Worm (Caenorhabditis elegans) whole organism, young adult: ENCODE data around the gene pqn-53.
A peak's percentile ranks its signal among the peaks of the same experiment; 100 is the strongest.

Experiments used
- B0336.3 ChIP-seq: fragments of 200-800 bp; sonication (Bioruptor generic); IDR thresholded peaks from 2 replicates; pipeline ENCODE4 v1.3.6; 2022; ENCODE audit warnings: missing genetic modification characterization, missing compliant biosample characterization
- C06A6.2 ChIP-seq: fragments of 200-800 bp; sonication (Bioruptor generic); conservative IDR thresholded peaks from 2 replicates; pipeline ENCODE4 v1.3.6; 2022; ENCODE audit warnings: missing genetic modification characterization, missing compliant biosample characterization
- F49E8.2 ChIP-seq: sonication (generic microtip); optimal IDR thresholded peaks from 3 replicates; lab custom pipeline; 2017; ENCODE audit warnings: missing genetic modification characterization, mild to moderate bottlenecking, missing compliant biosample characterization, antibody characterized with exemption, moderate library complexity; ENCODE audit not compliant: insufficient read depth
- K12H6.12 ChIP-seq: fragments of 200-800 bp; sonication (Bioruptor generic); optimal IDR thresholded peaks from 2 replicates; lab custom pipeline; 2018; ENCODE audit warnings: mild to moderate bottlenecking, missing genetic modification characterization, missing compliant biosample characterization
- T07F8.4 ChIP-seq: sonication (generic microtip); optimal IDR thresholded peaks from 2 replicates; lab custom pipeline; 2016; ENCODE audit warnings: mild to moderate bottlenecking, missing genetic modification characterization, moderate library complexity, missing compliant biosample characterization
- T26A5.8 ChIP-seq: sonication (generic microtip); optimal IDR thresholded peaks from 2 replicates; lab custom pipeline; 2016; ENCODE audit warnings: missing genetic modification characterization, missing compliant biosample characterization
- ZK185.1 ChIP-seq: sonication (generic microtip); optimal IDR thresholded peaks from 2 replicates; lab custom pipeline; 2016; ENCODE audit warnings: mild to moderate bottlenecking, missing genetic modification characterization, missing compliant biosample characterization; ENCODE audit not compliant: poor library complexity, severe bottlenecking
- attf-5 ChIP-seq: fragments of 200-800 bp; sonication (Bioruptor generic); optimal IDR thresholded peaks from 2 replicates; lab custom pipeline; 2018; ENCODE audit warnings: mild to moderate bottlenecking, missing genetic modification characterization, missing compliant biosample characterization
- cebp-1 ChIP-seq, 2 experiments: fragments of 200-800 bp in 1 of 2; sonication (Bioruptor generic) in 1 of 2; sonication (generic microtip) in 1 of 2; IDR thresholded peaks in 1 of 2; optimal IDR thresholded peaks in 1 of 2; 2 replicates each; pipeline versions ENCODE4 v1.3.6 to Lab custom; 2017 to 2022; ENCODE audit warnings: missing compliant biosample characterization in 2 of 2, missing genetic modification characterization in 2 of 2, mild to moderate bottlenecking in 1 of 2, missing genetic modification reagents in 1 of 2, moderate library complexity in 1 of 2
- ceh-100 ChIP-seq: fragments of 200-800 bp; sonication (Bioruptor generic); IDR thresholded peaks from 2 replicates; pipeline ENCODE4 v1.3.6; 2022; ENCODE audit warnings: missing genetic modification reagents, missing genetic modification characterization, missing compliant biosample characterization
- ceh-27 ChIP-seq: fragments of 200-800 bp; sonication (Bioruptor generic); optimal IDR thresholded peaks from 2 replicates; lab custom pipeline; 2018; ENCODE audit warnings: mild to moderate bottlenecking, missing genetic modification characterization, moderate library complexity, missing compliant biosample characterization
- chd-7 ChIP-seq: sonication (generic microtip); optimal IDR thresholded peaks from 2 replicates; lab custom pipeline; 2016; ENCODE audit warnings: mild to moderate bottlenecking, missing genetic modification characterization, moderate library complexity, missing compliant biosample characterization
- efl-1 ChIP-seq: fragments of 150-350 bp; optimal IDR thresholded peaks from 2 replicates; lab custom pipeline; 2014; ENCODE audit warnings: missing biosample characterization, missing genetic modification reagents, missing genetic modification characterization
- egrh-3 ChIP-seq: fragments of 200-800 bp; sonication (Bioruptor generic); IDR thresholded peaks from 2 replicates; pipeline ENCODE4 v1.3.6; 2022; ENCODE audit warnings: missing genetic modification reagents, missing genetic modification characterization, missing compliant biosample characterization
- ekl-4 ChIP-seq: fragments of 200-800 bp; sonication (Bioruptor generic); IDR thresholded peaks from 2 replicates; pipeline ENCODE4 v1.3.6; 2022; ENCODE audit warnings: missing genetic modification reagents, missing genetic modification characterization, missing compliant biosample characterization
- him-1 ChIP-seq: sonication (generic microtip); optimal IDR thresholded peaks from 2 replicates; lab custom pipeline; 2016; ENCODE audit warnings: missing genotype, missing genetic modification reagents, missing genetic modification characterization, missing compliant biosample characterization
- hmg-1.2 ChIP-seq: fragments of 200-800 bp; sonication (Bioruptor generic); IDR thresholded peaks from 2 replicates; pipeline ENCODE4 v1.3.6; 2022; ENCODE audit warnings: missing genetic modification reagents, missing genetic modification characterization, missing compliant biosample characterization
- lag-1 ChIP-seq: fragments of 200-800 bp; sonication (Bioruptor generic); IDR thresholded peaks from 2 replicates; pipeline ENCODE4 v1.3.6; 2022; ENCODE audit warnings: missing genetic modification reagents, missing genetic modification characterization, missing compliant biosample characterization
- lin-40 ChIP-seq: sonication (generic microtip); optimal IDR thresholded peaks from 2 replicates; lab custom pipeline; 2016; ENCODE audit warnings: missing genetic modification characterization, mild to moderate bottlenecking, missing compliant biosample characterization, missing genotype, missing genetic modification reagents
- lin-54 ChIP-seq: fragments of 200-800 bp; sonication (Bioruptor generic); optimal IDR thresholded peaks from 2 replicates; lab custom pipeline; 2018; ENCODE audit warnings: mild to moderate bottlenecking, missing genetic modification characterization, missing compliant biosample characterization
- madf-10 ChIP-seq: sonication (generic microtip); optimal IDR thresholded peaks from 2 replicates; lab custom pipeline; 2016; ENCODE audit warnings: mild to moderate bottlenecking, missing genetic modification characterization, missing compliant biosample characterization
- mcd-1 ChIP-seq: fragments of 200-800 bp; sonication (Bioruptor generic); IDR thresholded peaks from 2 replicates; pipeline ENCODE4 v1.3.6; 2022; ENCODE audit warnings: missing genetic modification reagents, missing genetic modification characterization, missing compliant biosample characterization
- nfyb-1 ChIP-seq: fragments of 200-800 bp; sonication (Bioruptor generic); IDR thresholded peaks from 2 replicates; pipeline ENCODE4 v1.3.6; 2022; ENCODE audit warnings: missing genetic modification reagents, missing genetic modification characterization, missing compliant biosample characterization
- nhr-27 ChIP-seq: fragments of 200-800 bp; sonication (Bioruptor generic); optimal IDR thresholded peaks from 2 replicates; lab custom pipeline; 2018; ENCODE audit warnings: mild to moderate bottlenecking, missing genetic modification characterization, moderate library complexity, missing compliant biosample characterization
- rcor-1 ChIP-seq: fragments of 200-800 bp; sonication (Bioruptor generic); IDR thresholded peaks from 2 replicates; pipeline ENCODE4 v1.3.6; 2022; ENCODE audit warnings: missing genetic modification reagents, missing genetic modification characterization, missing compliant biosample characterization
- rec-8 ChIP-seq, 2 experiments: sonication (generic microtip); optimal IDR thresholded peaks; 2 replicates each; lab custom pipeline; 2016; ENCODE audit warnings: mild to moderate bottlenecking in 2 of 2, missing genetic modification characterization in 2 of 2, missing genetic modification reagents in 2 of 2, missing genotype in 2 of 2, missing biosample characterization in 1 of 2, missing compliant biosample characterization in 1 of 2, moderate library complexity in 1 of 2
- sdz-38 ChIP-seq: sonication (generic microtip); optimal IDR thresholded peaks from 2 replicates; lab custom pipeline; 2016; ENCODE audit warnings: missing genotype, missing genetic modification characterization, missing compliant biosample characterization
- snpc-1.3 ChIP-seq: sonication (generic microtip); optimal IDR thresholded peaks from 2 replicates; lab custom pipeline; 2017; ENCODE audit warnings: missing genetic modification characterization, mild to moderate bottlenecking, missing compliant biosample characterization, antibody characterized with exemption, moderate library complexity, missing genotype, missing genetic modification reagents; ENCODE audit not compliant: insufficient read depth
- snpc-4 ChIP-seq, 5 experiments: fragments of 150-350 bp in 1 of 5; sonication (generic microtip) in 4 of 5; optimal IDR thresholded peaks; 2 replicates each; lab custom pipeline; 2014 to 2018; ENCODE audit warnings: missing genetic modification characterization in 5 of 5, missing biosample characterization in 3 of 5, antibody characterized with exemption in 2 of 5, mild to moderate bottlenecking in 2 of 5, missing compliant biosample characterization in 2 of 5, missing genotype in 2 of 5, moderate library complexity in 2 of 5, missing genetic modification reagents in 1 of 5
- somi-1 ChIP-seq: fragments of 200-800 bp; sonication (Bioruptor generic); optimal IDR thresholded peaks from 2 replicates; lab custom pipeline; 2018; ENCODE audit warnings: mild to moderate bottlenecking, missing genetic modification characterization, missing compliant biosample characterization
- tbx-9 ChIP-seq: sonication (generic microtip); optimal IDR thresholded peaks from 2 replicates; lab custom pipeline; 2016; ENCODE audit warnings: borderline replicate concordance, missing genetic modification characterization, inconsistent platforms, missing compliant biosample characterization
- unc-62 ChIP-seq: fragments of 150-350 bp; optimal IDR thresholded peaks from 2 replicates; lab custom pipeline; 2014; ENCODE audit warnings: missing biosample characterization, missing genetic modification reagents, missing genetic modification characterization
- xnd-1 ChIP-seq: sonication (generic microtip); optimal IDR thresholded peaks from 2 replicates; lab custom pipeline; 2016; ENCODE audit warnings: missing genotype, missing genetic modification reagents, missing genetic modification characterization, missing compliant biosample characterization
- zfh-2 ChIP-seq: fragments of 200-800 bp; sonication (Bioruptor generic); conservative IDR thresholded peaks from 2 replicates; pipeline ENCODE4 v1.3.6; 2022; ENCODE audit warnings: missing genetic modification reagents, missing genetic modification characterization, missing compliant biosample characterization
- ztf-25 ChIP-seq: fragments of 200-800 bp; sonication (Bioruptor generic); IDR thresholded peaks from 2 replicates; pipeline ENCODE4 v1.3.6; 2022; ENCODE audit warnings: missing genetic modification reagents, missing genetic modification characterization, missing compliant biosample characterization
- ztf-28 ChIP-seq: fragments of 200-800 bp; sonication (Bioruptor generic); IDR thresholded peaks from 2 replicates; pipeline ENCODE4 v1.3.6; 2022; ENCODE audit warnings: missing genetic modification reagents, missing genetic modification characterization, missing compliant biosample characterization

Gene pqn-53

ce11 chrV:12032060-12032459 lies 33.1 kb downstream of the pqn-53 start, which contains the start of gene pkc-1:
Gene pkc-1 (minus strand): TSS chrV:12032160.
- TF ChIP-seq xnd-1 (tag; lab: Kevin White, UChicago) = no peak
- TF ChIP-seq lag-1 (GFP tag; lab: Robert Waterston, UW) = no peak
- no peak for TF ChIP-seq lin-54 (GFP tag; lab: Kevin White, UChicago)
- no peak for TF ChIP-seq rcor-1 (GFP tag; lab: Robert Waterston, UW)
- TF ChIP-seq rec-8 (tag; optimal IDR thresholded peaks at IDR 0.05; lab: Kevin White, UChicago) = no peak

- TF ChIP-seq T07F8.4 (no peak), unc-62 (no peak), sdz-38 (tag; lab: Kevin White, UChicago) (no peak), F49E8.2 (no peak)
These were observed 37.0 kb downstream of the pqn-53 start for ce11 chrV:12028151-12028550.

- TF ChIP-seq cebp-1 (GFP tag; IDR thresholded peaks at IDR 0.05; lab: Robert Waterston, UW) = no peak
- peak; percentile 54 for TF ChIP-seq cebp-1 (tag; optimal IDR thresholded peaks at IDR 0.05; lab: Kevin White, UChicago)
- TF ChIP-seq zfh-2 = peak; percentile 74
- 0 out of 2 replicates have a peak, but pooled peaks have one; percentile 20 for TF ChIP-seq egrh-3 (GFP tag; lab: Robert Waterston, UW)
- TF ChIP-seq ceh-27 (GFP tag; lab: Kevin White, UChicago) = peak; percentile 12
- TF ChIP-seq attf-5 (GFP tag; lab: Kevin White, UChicago) = peak; percentile 30
- TF ChIP-seq tbx-9 = no peak
- TF ChIP-seq T26A5.8 (tag; lab: Kevin White, UChicago) = no peak
- TF ChIP-seq ZK185.1 = no peak
- 0 out of 2 replicates have a peak, but pooled peaks have one; percentile 7 for TF ChIP-seq rcor-1 (GFP tag; lab: Robert Waterston, UW)
- TF ChIP-seq K12H6.12 (tag; lab: Kevin White, UChicago) = peak; percentile 66
- peak; percentile 26; the same call in 1 of the 2 replicates for TF ChIP-seq hmg-1.2 (GFP tag; lab: Robert Waterston, UW)
- TF ChIP-seq nhr-27 (tag; lab: Kevin White, UChicago) = no peak
These were observed 38.2 kb downstream of the pqn-53 start for ce11 chrV:12026878-12027477.

ce11 chrV:12025683-12026082 lies 39.5 kb downstream of the pqn-53 start:
- TF ChIP-seq rcor-1 (GFP tag; lab: Robert Waterston, UW) (no peak), snpc-4 (GFP tag; optimal IDR thresholded peaks at IDR 0.05; lab: Kevin White, UChicago) (no peak), snpc-4 (tag; optimal IDR thresholded peaks at IDR 0.05; lab: Kevin White, UChicago) (no peak), chd-7 (tag; lab: Kevin White, UChicago) (peak; percentile 15), K12H6.12 (tag; lab: Kevin White, UChicago) (peak; percentile 28), zfh-2 (peak; percentile 29; the same call in 1 of the 2 replicates)
- TF ChIP-seq, all 124 proteins: peak for 3

- TF ChIP-seq zfh-2 (peak; percentile 98), ekl-4 (no peak), ceh-27 (GFP tag; lab: Kevin White, UChicago) (peak; percentile 14), chd-7 (tag; lab: Kevin White, UChicago) (no peak), egrh-3 (GFP tag; lab: Robert Waterston, UW) (peak; percentile 93), efl-1 (GFP tag; lab: Kevin White, UChicago) (no peak), ztf-28 (GFP tag; lab: Robert Waterston, UW) (0 out of 2 replicates have a peak, but pooled peaks have one; percentile 37), lin-40 (tag; lab: Kevin White, UChicago) (peak; percentile 23), snpc-4 (GFP tag; optimal IDR thresholded peaks at IDR 0.05; lab: Kevin White, UChicago) (no peak), snpc-4 (tag; optimal IDR thresholded peaks at IDR 0.05; lab: Kevin White, UChicago) (peak in 1 of 4 experiments; percentile 7), mcd-1 (peak; percentile 28; the same call in 1 of the 2 replicates), B0336.3 (0 out of 2 replicates have a peak, but pooled peaks have one; percentile 42), K12H6.12 (tag; lab: Kevin White, UChicago) (peak; percentile 49), C06A6.2 (GFP tag; lab: Robert Waterston, UW) (0 out of 2 replicates have a peak, but pooled peaks have one; percentile 12), somi-1 (peak; percentile 26), ceh-100 (GFP tag; lab: Robert Waterston, UW) (peak; percentile 38; the same call in 1 of the 2 replicates), him-1 (tag; lab: Kevin White, UChicago) (no peak), nfyb-1 (GFP tag; lab: Robert Waterston, UW) (0 out of 2 replicates have a peak, but pooled peaks have one; percentile 57), cebp-1 (GFP tag; IDR thresholded peaks at IDR 0.05; lab: Robert Waterston, UW) (0 out of 2 replicates have a peak, but pooled peaks have one; percentile 49), cebp-1 (tag; optimal IDR thresholded peaks at IDR 0.05; lab: Kevin White, UChicago) (peak; percentile 10), snpc-1.3 (tag; lab: Kevin White, UChicago) (no peak), madf-10 (tag; lab: Kevin White, UChicago) (peak; percentile 40), ztf-25 (GFP tag; lab: Robert Waterston, UW) (0 out of 2 replicates have a peak, but pooled peaks have one; percentile 7)
These were observed 40.9 kb downstream of the pqn-53 start for ce11 chrV:12024273-12024672.
